Fruit fly (Drosophila melanogaster): ENCODE measurements around the gene CG14777.
A peak's percentile ranks its signal among the peaks of the same experiment; 100 is the strongest.

Gene CG14777

DNA sequence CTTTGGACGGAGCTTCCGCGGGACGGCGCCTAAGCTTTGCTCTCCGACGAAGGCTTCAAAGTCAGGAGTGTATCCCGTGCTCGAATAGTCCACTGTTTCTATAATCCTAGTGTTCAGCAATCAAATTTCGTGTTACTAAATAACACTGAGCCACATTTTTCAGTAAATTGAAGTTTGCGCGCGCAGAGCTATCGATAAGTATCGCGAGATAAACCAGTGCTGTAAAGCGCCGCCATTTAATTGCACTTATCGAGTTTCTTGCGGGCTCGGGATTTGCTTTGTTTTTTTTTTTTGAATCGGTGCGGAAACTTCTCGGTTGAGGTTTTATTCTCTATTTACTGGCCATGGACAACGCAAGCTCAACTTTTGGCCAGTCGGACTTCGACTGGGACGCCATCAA is 10.9 kb downstream of the CG14777 start, which contains the start of the genes Rab27 and mei-38:
Rab27 (minus strand) TSS at position 127 of the 400 bp plus-strand sequence.
mei-38 (plus strand) TSS at position 216 of the 400 bp plus-strand sequence.
- TF ChIP-seq Side (GFP tag; optimal IDR thresholded peaks at IDR 0.05) (peak; percentile 1), CG16813 (GFP tag; IDR thresholded peaks at IDR 0.05; ENCODE audit: partially characterized antibody) (peak; percentile 73), zf30C (GFP tag; optimal IDR thresholded peaks at IDR 0.05) (peak; percentile 40), lilli (GFP tag; optimal IDR thresholded peaks at IDR 0.05) (peak; percentile 18), Pdp1 (GFP tag; optimal IDR thresholded peaks at IDR 0.05) (peak in 1 of 2 experiments; percentile 28), h (optimal IDR thresholded peaks at IDR 0.05) (no peak), her (GFP tag; optimal IDR thresholded peaks at IDR 0.05) (peak; percentile 54), repo (GFP tag; optimal IDR thresholded peaks at IDR 0.05) (peak; percentile 5), Sox100B (GFP tag; optimal IDR thresholded peaks at IDR 0.05) (no peak), lbe (GFP tag; optimal IDR thresholded peaks at IDR 0.05) (peak; percentile 4), CG3847 (GFP tag; IDR thresholded peaks at IDR 0.05) (peak; percentile 52), en (GFP tag; optimal IDR thresholded peaks at IDR 0.05) (no peak), HmgD (GFP tag; optimal IDR thresholded peaks at IDR 0.05) (peak; percentile 34), CG10959 (GFP tag; IDR thresholded peaks at IDR 0.05) (no peak), CG2120 (GFP tag; optimal IDR thresholded peaks at IDR 0.05) (peak; percentile 56), CG42726 (GFP tag; IDR thresholded peaks at IDR 0.05; ENCODE audit: partially characterized antibody) (peak; percentile 72), crp (GFP tag; optimal IDR thresholded peaks at IDR 0.05) (no peak), CG9609 (GFP tag; optimal IDR thresholded peaks at IDR 0.05) (peak; percentile 42), unc-4 (GFP tag; IDR thresholded peaks at IDR 0.05; ENCODE audit: partially characterized antibody) (peak; percentile 70), chif (GFP tag; optimal IDR thresholded peaks at IDR 0.05) (no peak), CG12659 (GFP tag; optimal IDR thresholded peaks at IDR 0.05) (no peak), Camta (GFP tag; optimal IDR thresholded peaks at IDR 0.05) (peak; percentile 9), Bdp1 (GFP tag; optimal IDR thresholded peaks at IDR 0.05) (peak; percentile 22), CG7786 (GFP tag; optimal IDR thresholded peaks at IDR 0.05) (peak; percentile 36), vfl (GFP tag; optimal IDR thresholded peaks at IDR 0.05) (peak; percentile 20), Lim3 (GFP tag; IDR thresholded peaks at IDR 0.05) (no peak), trem (tag; optimal IDR thresholded peaks at IDR 0.05) (peak; percentile 33), CG2116 (GFP tag; optimal IDR thresholded peaks at IDR 0.05) (peak; percentile 69), Ssrp (tag; optimal IDR thresholded peaks at IDR 0.05) (no peak), CG9797 (GFP tag; optimal IDR thresholded peaks at IDR 0.05) (peak; percentile 32), Opbp (GFP tag; IDR thresholded peaks at IDR 0.05; ENCODE audit: partially characterized antibody) (peak; percentile 78), schlank (tag; optimal IDR thresholded peaks at IDR 0.05) (no peak), Myb (GFP tag; optimal IDR thresholded peaks at IDR 0.05) (peak; percentile 75), CG13624 (GFP tag; optimal IDR thresholded peaks at IDR 0.05) (peak; percentile 39), CG18599 (GFP tag; optimal IDR thresholded peaks at IDR 0.05) (peak; percentile 2), CG34224 (GFP tag; IDR thresholded peaks at IDR 0.05; ENCODE audit: partially characterized antibody) (peak; percentile 68), zfh2 (GFP tag; optimal IDR thresholded peaks at IDR 0.05) (peak; percentile 53), emc (GFP tag; optimal IDR thresholded peaks at IDR 0.05) (no peak), B-H2 (GFP tag; optimal IDR thresholded peaks at IDR 0.05) (peak; percentile 11), CG2889 (GFP tag; IDR thresholded peaks at IDR 0.05) (no peak), D19A (tag; optimal IDR thresholded peaks at IDR 0.05) (no peak), HLH54F (GFP tag; optimal IDR thresholded peaks at IDR 0.05) (peak; percentile 54), dmrt11E (tag; optimal IDR thresholded peaks at IDR 0.05) (no peak), dysf (GFP tag; IDR thresholded peaks at IDR 0.05) (no peak), Ada2b (GFP tag; IDR thresholded peaks at IDR 0.05) (no peak), ci (GFP tag; IDR thresholded peaks at IDR 0.05) (no peak), Ets65A (GFP tag) (peak; percentile 70), knrl (GFP tag; IDR thresholded peaks at IDR 0.05; ENCODE audit: partially characterized antibody) (peak; percentile 60; the same call in 2 of the 3 replicates), Fer1 (GFP tag; optimal IDR thresholded peaks at IDR 0.05) (peak; percentile 9), row (GFP tag; IDR thresholded peaks at IDR 0.05) (peak; percentile 8; the same call in 1 of the 3 replicates), MBD-R2 (GFP tag; IDR thresholded peaks at IDR 0.05) (peak; percentile 67)

Measured in whole organism, embryonic.